Fruit fly (Drosophila melanogaster) whole organism, embryonic: Measurements from ENCODE around the gene mu2.

Experiments used
- Abd-B ChIP-seq: fragments of 200-800 bp; sonication (Bioruptor generic); optimal IDR thresholded peaks from 2 replicates; lab custom pipeline; 2018; ENCODE audit warnings: missing biosample characterization, mild to moderate bottlenecking, missing genetic modification characterization, moderate library complexity
- Aef1 ChIP-seq: fragments of 200-800 bp; sonication (Bioruptor generic); IDR thresholded peaks from 3 replicates; pipeline ENCODE4 v1.3.6; 2022; ENCODE audit warnings: missing biosample characterization, missing genetic modification characterization
- Atf-2 ChIP-seq: fragments of 200-800 bp; sonication (Bioruptor generic); optimal IDR thresholded peaks from 2 replicates; lab custom pipeline; 2016; ENCODE audit warnings: missing biosample characterization, missing genetic modification characterization
- Atf3 ChIP-seq: fragments of 200-800 bp; sonication (Bioruptor generic); optimal IDR thresholded peaks from 3 replicates; lab custom pipeline; 2016; ENCODE audit warnings: missing biosample characterization, missing genetic modification characterization
- B-H1 ChIP-seq: fragments of 200-800 bp; sonication (Bioruptor generic); IDR thresholded peaks from 3 replicates; pipeline ENCODE4 v1.3.6; 2022; ENCODE audit warnings: missing biosample characterization, missing genetic modification characterization
- Blimp-1 ChIP-seq: fragments of 200-800 bp; sonication (Bioruptor generic); optimal IDR thresholded peaks from 3 replicates; lab custom pipeline; 2018; ENCODE audit warnings: missing biosample characterization, missing genetic modification characterization, mild to moderate bottlenecking, moderate library complexity, missing genetic modification reagents
- BtbVII ChIP-seq: fragments of 200-800 bp; sonication (Bioruptor generic); optimal IDR thresholded peaks from 3 replicates; lab custom pipeline; 2017; ENCODE audit warnings: missing biosample characterization, mild to moderate bottlenecking, missing genetic modification characterization
- CG10543 ChIP-seq: fragments of 200-800 bp; sonication (Bioruptor generic); optimal IDR thresholded peaks from 3 replicates; lab custom pipeline; 2017; ENCODE audit warnings: missing biosample characterization, mild to moderate bottlenecking, missing genetic modification characterization, moderate library complexity
- CG13894 ChIP-seq: fragments of 200-800 bp; sonication (Bioruptor generic); optimal IDR thresholded peaks from 3 replicates; lab custom pipeline; 2018; ENCODE audit warnings: missing biosample characterization, mild to moderate bottlenecking, missing genetic modification characterization, moderate library complexity
- CG14710 ChIP-seq: fragments of 200-800 bp; sonication (Bioruptor generic); optimal IDR thresholded peaks from 3 replicates; lab custom pipeline; 2019; ENCODE audit warnings: missing biosample characterization, mild to moderate bottlenecking, missing genetic modification characterization, moderate library complexity
- CG15011 ChIP-seq: fragments of 200-800 bp; sonication (Bioruptor generic); optimal IDR thresholded peaks from 3 replicates; lab custom pipeline; 2018; ENCODE audit warnings: missing biosample characterization, mild to moderate bottlenecking, missing genetic modification characterization
- CG17186 ChIP-seq: fragments of 200-800 bp; sonication (Bioruptor generic); optimal IDR thresholded peaks from 3 replicates; lab custom pipeline; 2017; ENCODE audit warnings: missing biosample characterization, missing genetic modification reagents, missing genetic modification characterization
- CG17328 ChIP-seq: fragments of 200-800 bp; sonication (Bioruptor generic); IDR thresholded peaks from 2 replicates; pipeline ENCODE4 v1.3.6; 2022; ENCODE audit warnings: missing biosample characterization, missing genetic modification characterization
- CG4424 ChIP-seq: fragments of 200-800 bp; sonication (Bioruptor generic); optimal IDR thresholded peaks from 3 replicates; lab custom pipeline; 2016; ENCODE audit warnings: missing biosample characterization, missing genetic modification characterization
- CG8089 ChIP-seq: fragments of 200-800 bp; sonication (Bioruptor generic); optimal IDR thresholded peaks from 3 replicates; lab custom pipeline; 2016; ENCODE audit warnings: missing biosample characterization, missing genetic modification characterization
- CG8924 ChIP-seq: fragments of 200-800 bp; optimal IDR thresholded peaks from 3 replicates; lab custom pipeline; 2019; ENCODE audit warnings: missing biosample characterization, mild to moderate bottlenecking, missing genetic modification characterization, moderate library complexity
- Dll ChIP-seq: fragments of 200-800 bp; sonication (Bioruptor generic); IDR thresholded peaks from 4 replicates; pipeline ENCODE4 v1.3.6; 2022; ENCODE audit warnings: missing biosample characterization, missing genetic modification characterization; ENCODE audit not compliant: partially characterized antibody
- Dref ChIP-seq: fragments of 200-800 bp; sonication (Bioruptor generic); IDR thresholded peaks from 2 replicates; pipeline ENCODE4 v1.3.6; 2022; ENCODE audit warnings: missing biosample characterization, missing genetic modification characterization
- Gug ChIP-seq: fragments of 200-800 bp; sonication (Bioruptor generic); IDR thresholded peaks from 4 replicates; pipeline ENCODE4 v1.3.6; 2022; ENCODE audit warnings: missing biosample characterization, missing genetic modification characterization
- HmgZ ChIP-seq: fragments of 200-800 bp; sonication (Bioruptor generic); optimal IDR thresholded peaks from 2 replicates; lab custom pipeline; 2018; ENCODE audit warnings: missing biosample characterization, mild to moderate bottlenecking, missing genetic modification characterization
- Max ChIP-seq: fragments of 200-800 bp; sonication (Bioruptor generic); optimal IDR thresholded peaks from 2 replicates; lab custom pipeline; 2016; ENCODE audit warnings: missing biosample characterization, mild to moderate bottlenecking, missing genetic modification characterization
- Meics ChIP-seq: fragments of 200-800 bp; sonication (Bioruptor generic); optimal IDR thresholded peaks from 2 replicates; lab custom pipeline; 2017; ENCODE audit warnings: missing biosample characterization, mild to moderate bottlenecking, missing genetic modification characterization
- Myb ChIP-seq: fragments of 200-800 bp; sonication (Bioruptor generic); optimal IDR thresholded peaks from 2 replicates; lab custom pipeline; 2016; ENCODE audit warnings: missing biosample characterization, missing genetic modification characterization
- Nf-YC ChIP-seq: fragments of 200-800 bp; optimal IDR thresholded peaks from 3 replicates; lab custom pipeline; 2019; ENCODE audit warnings: missing biosample characterization, mild to moderate bottlenecking, missing genetic modification characterization, moderate library complexity
- Sry-δ ChIP-seq: fragments of 200-800 bp; sonication (Bioruptor generic); optimal IDR thresholded peaks from 2 replicates; lab custom pipeline; 2016; ENCODE audit warnings: missing biosample characterization, missing genetic modification characterization
- Taf1 ChIP-seq: fragments of 200-800 bp; sonication (Bioruptor generic); IDR thresholded peaks from 2 replicates; pipeline ENCODE4 v1.3.6; 2022; ENCODE audit warnings: missing biosample characterization, missing genetic modification characterization
- Usf ChIP-seq: fragments of 200-800 bp; sonication (Bioruptor generic); optimal IDR thresholded peaks from 2 replicates; lab custom pipeline; 2017; ENCODE audit warnings: missing genotype, missing biosample characterization, missing genetic modification characterization
- amos ChIP-seq: fragments of 200-800 bp; sonication (Bioruptor generic); IDR thresholded peaks from 2 replicates; pipeline ENCODE4 v1.3.6; 2022; ENCODE audit warnings: missing biosample characterization, missing genetic modification characterization; ENCODE audit not compliant: partially characterized antibody
- cwo ChIP-seq: fragments of 200-800 bp; sonication (Bioruptor generic); optimal IDR thresholded peaks from 3 replicates; lab custom pipeline; 2017; ENCODE audit warnings: missing biosample characterization, missing genetic modification characterization, mild to moderate bottlenecking, moderate library complexity, missing genetic modification reagents
- danr ChIP-seq: fragments of 200-800 bp; sonication (Bioruptor generic); IDR thresholded peaks from 2 replicates; pipeline ENCODE4 v1.3.6; 2022; ENCODE audit warnings: missing biosample characterization, missing genetic modification characterization
- dm ChIP-seq: fragments of 200-800 bp; sonication (Bioruptor generic); optimal IDR thresholded peaks from 3 replicates; lab custom pipeline; 2016; ENCODE audit warnings: missing biosample characterization, missing genetic modification characterization
- dmrt99B ChIP-seq: fragments of 200-800 bp; sonication (Bioruptor generic); optimal IDR thresholded peaks from 2 replicates; lab custom pipeline; 2018; ENCODE audit warnings: missing biosample characterization, mild to moderate bottlenecking, missing genetic modification characterization, moderate library complexity
- en ChIP-seq: fragments of 200-800 bp; sonication (Bioruptor generic); optimal IDR thresholded peaks from 2 replicates; lab custom pipeline; 2016; ENCODE audit warnings: missing biosample characterization, missing genetic modification characterization
- ftz-f1 ChIP-seq: fragments of 200-800 bp; sonication (Bioruptor generic); optimal IDR thresholded peaks from 2 replicates; lab custom pipeline; 2016; ENCODE audit warnings: missing biosample characterization, missing genetic modification characterization
- gcm ChIP-seq: fragments of 200-800 bp; sonication (Bioruptor generic); optimal IDR thresholded peaks from 2 replicates; lab custom pipeline; 2019; ENCODE audit warnings: missing biosample characterization, mild to moderate bottlenecking, missing genetic modification characterization, moderate library complexity
- hb ChIP-seq: fragments of 200-800 bp; sonication (Bioruptor generic); IDR thresholded peaks from 3 replicates; pipeline ENCODE4 v1.3.6; 2022; ENCODE audit warnings: missing biosample characterization, missing genetic modification characterization; ENCODE audit not compliant: partially characterized antibody
- ken ChIP-seq: fragments of 200-800 bp; sonication (Bioruptor generic); IDR thresholded peaks from 3 replicates; pipeline ENCODE4 v1.3.6; 2022; ENCODE audit warnings: missing biosample characterization, missing genetic modification characterization
- oc ChIP-seq: fragments of 200-800 bp; sonication (Bioruptor generic); optimal IDR thresholded peaks from 2 replicates; lab custom pipeline; 2018; ENCODE audit warnings: missing biosample characterization, mild to moderate bottlenecking, missing genetic modification characterization, moderate library complexity
- p53 ChIP-seq: fragments of 200-800 bp; sonication (Bioruptor generic); optimal IDR thresholded peaks from 2 replicates; lab custom pipeline; 2016; ENCODE audit warnings: missing biosample characterization, missing genetic modification characterization
- ro ChIP-seq: fragments of 200-800 bp; sonication (Bioruptor generic); IDR thresholded peaks from 2 replicates; pipeline ENCODE4 v1.3.6; 2022; ENCODE audit warnings: missing biosample characterization, missing genetic modification characterization
- row ChIP-seq: fragments of 200-800 bp; sonication (Bioruptor generic); IDR thresholded peaks from 3 replicates; pipeline ENCODE4 v1.3.6; 2022; ENCODE audit warnings: missing biosample characterization, missing genetic modification characterization
- schlank ChIP-seq: fragments of 200-800 bp; sonication (Bioruptor generic); optimal IDR thresholded peaks from 2 replicates; lab custom pipeline; 2018; ENCODE audit warnings: missing biosample characterization, mild to moderate bottlenecking, missing genetic modification characterization
- seq ChIP-seq: fragments of 200-800 bp; sonication (Bioruptor generic); IDR thresholded peaks from 2 replicates; pipeline ENCODE4 v1.3.6; 2022; ENCODE audit warnings: missing biosample characterization, missing genetic modification characterization
- sim ChIP-seq: fragments of 200-800 bp; sonication (Bioruptor generic); IDR thresholded peaks from 2 replicates; pipeline ENCODE4 v1.3.6; 2022; ENCODE audit warnings: missing biosample characterization, missing genetic modification characterization
- tll ChIP-seq, 2 experiments: fragments of 200-800 bp in 1 of 2; fragments of >200 bp in 1 of 2; sonication (Bioruptor generic) in 1 of 2; optimal IDR thresholded peaks; 2 replicates each; lab custom pipeline; 2017 to 2019; ENCODE audit warnings: missing biosample characterization in 2 of 2, missing genetic modification characterization in 2 of 2, mild to moderate bottlenecking in 1 of 2, moderate library complexity in 1 of 2
- tna ChIP-seq: fragments of 200-800 bp; sonication (Bioruptor generic); IDR thresholded peaks from 2 replicates; pipeline ENCODE4 v1.3.6; 2022; ENCODE audit warnings: missing biosample characterization, missing genetic modification characterization; ENCODE audit not compliant: partially characterized antibody
- tx ChIP-seq: fragments of 200-800 bp; sonication (Bioruptor generic); optimal IDR thresholded peaks from 2 replicates; lab custom pipeline; 2016; ENCODE audit warnings: missing biosample characterization, missing genetic modification characterization
- wek ChIP-seq: fragments of 200-800 bp; sonication (Bioruptor generic); optimal IDR thresholded peaks from 3 replicates; lab custom pipeline; 2018; ENCODE audit warnings: missing biosample characterization, mild to moderate bottlenecking, missing genetic modification characterization, moderate library complexity
- zen ChIP-seq: fragments of 200-800 bp; sonication (Bioruptor generic); optimal IDR thresholded peaks from 3 replicates; lab custom pipeline; 2018; ENCODE audit warnings: missing biosample characterization, mild to moderate bottlenecking, missing genetic modification characterization, moderate library complexity
- zen2 ChIP-seq: fragments of 200-800 bp; sonication (Bioruptor generic); IDR thresholded peaks from 3 replicates; pipeline ENCODE4 v1.3.6; 2022; ENCODE audit warnings: missing biosample characterization, missing genetic modification characterization; ENCODE audit not compliant: partially characterized antibody
- zfh1 ChIP-seq: fragments of 200-800 bp; sonication (Bioruptor generic); IDR thresholded peaks from 3 replicates; pipeline ENCODE4 v1.3.6; 2022; ENCODE audit warnings: missing biosample characterization, missing genetic modification characterization

mu2 gene

DNA sequence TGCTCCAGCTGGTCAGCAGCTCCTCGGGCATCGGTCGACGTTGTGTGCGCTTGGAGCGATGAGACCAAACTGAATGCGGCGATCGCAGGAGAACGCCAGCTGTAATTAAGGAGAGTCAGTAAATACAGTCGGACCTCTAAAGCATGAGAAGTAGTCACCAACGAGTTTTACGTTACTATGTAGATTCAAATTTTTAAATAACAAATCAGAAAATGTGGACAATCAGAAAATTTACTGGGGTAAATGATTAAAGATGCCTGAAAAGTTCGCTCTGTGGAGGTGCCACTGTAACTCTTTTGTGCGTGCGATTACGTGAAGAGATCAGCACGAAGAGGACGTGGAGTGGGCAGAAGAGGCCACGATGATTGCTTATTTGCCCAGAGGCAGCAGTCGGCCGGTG lies 15.7 kb upstream of the mu2 start, which contains the start of gene SCOT (continued):
- TF ChIP-seq Taf1 (GFP tag; lab: Robert Waterston, UW) (no peak), Meics (GFP tag; lab: Kevin White, UChicago) (peak; percentile 48), CG17186 (no peak), Blimp-1 (GFP tag; lab: Kevin White, UChicago) (no peak), Max (GFP tag; lab: Kevin White, UChicago) (no peak), ftz-f1 (GFP tag; lab: Kevin White, UChicago) (no peak), Dref (no peak), CG15011 (no peak), B-H1 (peak; percentile 60; the same call in 2 of the 3 replicates), Sry-δ (no peak), CG8924 (tag; lab: Kevin White, UChicago) (peak; percentile 74), CG14710 (tag; lab: Kevin White, UChicago) (no peak), zen (tag; lab: Kevin White, UChicago) (no peak), wek (GFP tag; lab: Kevin White, UChicago) (peak; percentile 27), amos (GFP tag; lab: Robert Waterston, UW) (no peak), BtbVII (GFP tag; lab: Kevin White, UChicago) (peak; percentile 16), CG8089 (GFP tag; lab: Kevin White, UChicago) (peak; percentile 48), p53 (GFP tag; lab: Kevin White, UChicago) (peak; percentile 28), hb (GFP tag; lab: Robert Waterston, UW) (no peak), CG4424 (GFP tag; lab: Kevin White, UChicago) (no peak), CG10543 (GFP tag; lab: Kevin White, UChicago) (peak; percentile 27), tll (GFP tag; optimal IDR thresholded peaks at IDR 0.05; lab: Kevin White, UChicago) (no peak), Gug (GFP tag; lab: Robert Waterston, UW) (peak; percentile 75), HmgZ (tag; lab: Kevin White, UChicago) (peak; percentile 42), zfh1 (GFP tag; lab: Robert Waterston, UW) (peak; percentile 85), tna (no peak), CG17328 (peak; percentile 83), Myb (GFP tag; lab: Kevin White, UChicago) (no peak), dm (GFP tag; lab: Kevin White, UChicago) (peak; percentile 38), oc (tag; lab: Kevin White, UChicago) (peak; percentile 71), row (GFP tag; lab: Robert Waterston, UW) (peak; percentile 85), gcm (no peak), Dll (no peak), en (GFP tag; lab: Kevin White, UChicago) (no peak), ken (GFP tag; lab: Robert Waterston, UW) (peak; percentile 72; the same call in 2 of the 3 replicates), cwo (GFP tag; lab: Kevin White, UChicago) (peak; percentile 8), Atf3 (peak; percentile 27), sim (peak; percentile 57; the same call in 1 of the 2 replicates), ro (GFP tag; lab: Robert Waterston, UW) (no peak; the same call in 1 of the 2 replicates), danr (GFP tag; lab: Robert Waterston, UW) (peak; percentile 52; the same call in 1 of the 2 replicates), seq (GFP tag; lab: Robert Waterston, UW) (peak; percentile 78), schlank (tag; lab: Kevin White, UChicago) (no peak), Nf-YC (tag; lab: Kevin White, UChicago) (no peak), Abd-B (GFP tag; lab: Kevin White, UChicago) (peak; percentile 3), zen2 (no peak), tx (GFP tag; lab: Kevin White, UChicago) (peak; percentile 59), dmrt99B (tag; lab: Kevin White, UChicago) (no peak), Usf (GFP tag; lab: Kevin White, UChicago) (no peak), Aef1 (peak; percentile 70), Atf-2 (GFP tag; lab: Kevin White, UChicago) (peak; percentile 47), CG13894 (tag; lab: Kevin White, UChicago) (no peak)
